Fruit fly (Drosophila melanogaster) whole organism, adult: ENCODE data around the gene CG5111.

Source experiments
- CG11617 ChIP-seq: fragments of 200-800 bp; sonication (Bioruptor generic); optimal IDR thresholded peaks from 2 replicates; lab custom pipeline; 2017; ENCODE audit warnings: mild to moderate bottlenecking, missing biosample characterization, missing genetic modification reagents, missing genetic modification characterization
- CG12768 ChIP-seq: fragments of 200-800 bp; sonication (Bioruptor generic); optimal IDR thresholded peaks from 2 replicates; lab custom pipeline; 2017; ENCODE audit warnings: missing biosample characterization, missing genetic modification characterization, mild to moderate bottlenecking, moderate library complexity, missing genetic modification reagents
- CG14711 ChIP-seq: fragments of 200-800 bp; sonication (Bioruptor generic); optimal IDR thresholded peaks from 2 replicates; lab custom pipeline; 2018; ENCODE audit warnings: missing biosample characterization, mild to moderate bottlenecking, missing genetic modification characterization, moderate library complexity
- CG1620 ChIP-seq: fragments of 200-800 bp; sonication (Bioruptor generic); optimal IDR thresholded peaks from 2 replicates; lab custom pipeline; 2016; ENCODE audit warnings: missing biosample characterization, missing genetic modification characterization
- CG33017 ChIP-seq: fragments of 200-800 bp; sonication (Bioruptor generic); optimal IDR thresholded peaks from 2 replicates; lab custom pipeline; 2018; ENCODE audit warnings: missing biosample characterization, mild to moderate bottlenecking, missing genetic modification characterization, moderate library complexity
- CG5204 ChIP-seq: fragments of 200-800 bp; sonication (Bioruptor generic); optimal IDR thresholded peaks from 2 replicates; lab custom pipeline; 2016; ENCODE audit warnings: missing biosample characterization, missing genetic modification characterization
- CG7045 ChIP-seq: fragments of 200-800 bp; sonication (Bioruptor generic); optimal IDR thresholded peaks from 2 replicates; lab custom pipeline; 2017; ENCODE audit warnings: missing biosample characterization, mild to moderate bottlenecking, missing genetic modification characterization
- CG7101 ChIP-seq: fragments of 200-800 bp; sonication (Bioruptor generic); optimal IDR thresholded peaks from 2 replicates; lab custom pipeline; 2018; ENCODE audit warnings: missing biosample characterization, mild to moderate bottlenecking, missing genetic modification characterization, moderate library complexity
- Clk ChIP-seq: fragments of 200-800 bp; sonication (Bioruptor generic); optimal IDR thresholded peaks from 2 replicates; lab custom pipeline; 2017; ENCODE audit warnings: missing biosample characterization, missing genetic modification characterization
- Crg-1 ChIP-seq: fragments of 200-800 bp; sonication (Bioruptor generic); optimal IDR thresholded peaks from 2 replicates; lab custom pipeline; 2016; ENCODE audit warnings: missing biosample characterization, missing genetic modification characterization
- Hr96 ChIP-seq: fragments of 200-800 bp; sonication (Bioruptor generic); optimal IDR thresholded peaks from 2 replicates; lab custom pipeline; 2016; ENCODE audit warnings: missing biosample characterization, missing genetic modification characterization
- Mnt ChIP-seq: fragments of 200-800 bp; sonication (Bioruptor generic); optimal IDR thresholded peaks from 2 replicates; lab custom pipeline; 2016; ENCODE audit warnings: missing biosample characterization, mild to moderate bottlenecking, missing genetic modification characterization
- bab1 ChIP-seq: fragments of 200-800 bp; sonication (Bioruptor generic); optimal IDR thresholded peaks from 3 replicates; lab custom pipeline; 2019; ENCODE audit warnings: missing biosample characterization, mild to moderate bottlenecking, missing genetic modification characterization, moderate library complexity
- cic ChIP-seq: fragments of 200-800 bp; sonication (Bioruptor generic); optimal IDR thresholded peaks from 2 replicates; lab custom pipeline; 2017; ENCODE audit warnings: missing biosample characterization, mild to moderate bottlenecking, missing genetic modification characterization, moderate library complexity
- cnc ChIP-seq, 2 experiments: fragments of >200 bp; optimal IDR thresholded peaks; 2 replicates each; lab custom pipeline; 2017
- kay ChIP-seq: fragments of 200-800 bp; sonication (Bioruptor generic); peaks from one replicate; lab custom pipeline; 2016; ENCODE audit warnings: missing biosample characterization, missing genetic modification characterization, borderline replicate concordance
- ovo ChIP-seq: fragments of 200-800 bp; sonication (Bioruptor generic); optimal IDR thresholded peaks from 2 replicates; lab custom pipeline; 2016; ENCODE audit warnings: missing biosample characterization, missing genetic modification characterization
- pad ChIP-seq: fragments of 200-800 bp; sonication (Bioruptor generic); optimal IDR thresholded peaks from 3 replicates; lab custom pipeline; 2017; ENCODE audit warnings: missing biosample characterization, missing genetic modification characterization, mild to moderate bottlenecking, moderate library complexity, missing genetic modification reagents
- tj ChIP-seq: fragments of 200-800 bp; sonication (Bioruptor generic); optimal IDR thresholded peaks from 3 replicates; lab custom pipeline; 2017; ENCODE audit warnings: missing biosample characterization, mild to moderate bottlenecking, missing genetic modification characterization, moderate library complexity
- toe ChIP-seq: fragments of 200-800 bp; sonication (Bioruptor generic); optimal IDR thresholded peaks from 2 replicates; lab custom pipeline; 2016; ENCODE audit warnings: missing biosample characterization, missing genetic modification characterization

The CG5111 gene

DNA sequence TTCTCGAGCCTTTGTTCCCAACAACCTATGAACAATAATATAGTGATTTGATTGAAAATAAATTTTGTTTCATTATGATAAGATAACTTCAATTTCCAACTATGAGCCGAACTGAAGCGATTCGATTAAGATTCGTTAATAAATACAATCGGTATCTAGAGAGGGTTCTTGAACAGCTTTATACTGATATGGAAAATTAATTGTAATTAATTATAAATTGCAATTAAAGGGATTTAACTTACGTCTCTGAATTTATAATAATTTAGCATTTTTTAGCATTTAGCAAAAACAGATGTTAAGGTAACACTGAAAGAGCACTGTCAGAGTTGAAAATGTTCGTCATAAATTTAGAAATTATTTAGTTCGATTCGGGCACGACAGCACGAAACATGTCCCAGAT lies at the start of gene CG5111:
Gene CG5111 (plus strand): TSS at position 301 of the 400 bp plus-strand sequence.
- TF ChIP-seq CG11617 (GFP tag; lab: Kevin White, UChicago) (no peak), cic (GFP tag; lab: Kevin White, UChicago) (no peak), toe (GFP tag; lab: Kevin White, UChicago) (no peak), kay (no peak), Hr96 (GFP tag; lab: Kevin White, UChicago) (no peak), ovo (GFP tag; lab: Kevin White, UChicago) (no peak), CG5204 (GFP tag; lab: Kevin White, UChicago) (no peak), CG12768 (GFP tag; lab: Kevin White, UChicago) (no peak), tj (GFP tag; lab: Kevin White, UChicago) (no peak), Clk (GFP tag; lab: Kevin White, UChicago) (no peak), CG33017 (no peak)

- TF ChIP-seq CG7101 (tag; lab: Kevin White, UChicago): no peak
- no peak for TF ChIP-seq Clk (GFP tag; lab: Kevin White, UChicago)
- no peak for TF ChIP-seq Hr96 (GFP tag; lab: Kevin White, UChicago)
Observed at dm6 chr3R:25457097-25457496, 49.0 kb upstream of the CG5111 start.

dm6 chr3R:25459200-25459809 lies 46.8 kb upstream of the CG5111 start:
- TF ChIP-seq toe (GFP tag; lab: Kevin White, UChicago) (no peak), CG14711 (tag; lab: Kevin White, UChicago) (peak; percentile 23)

DNA sequence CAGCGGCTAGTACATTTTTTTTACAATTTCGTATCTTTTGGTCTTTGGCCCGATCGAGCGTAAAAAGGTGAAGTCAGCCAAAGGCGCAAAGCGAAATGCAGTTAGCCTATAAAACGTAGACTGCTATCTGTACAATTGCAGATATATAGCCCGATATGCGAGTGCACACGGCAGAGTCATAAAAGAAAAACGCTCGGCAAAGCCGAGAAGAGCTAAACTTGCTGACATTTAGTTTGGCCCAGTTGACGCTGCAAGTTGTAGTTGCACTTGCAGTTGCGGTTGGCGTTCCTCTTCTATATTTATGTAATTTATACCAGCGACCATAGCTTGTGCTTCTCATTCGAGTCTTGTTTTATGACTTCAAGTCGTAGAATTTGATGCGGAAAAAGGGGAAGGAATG lies 45.4 kb upstream of the CG5111 start:
- TF ChIP-seq tj (GFP tag; lab: Kevin White, UChicago) (peak; percentile 92), CG5204 (GFP tag; lab: Kevin White, UChicago) (no peak)

DNA sequence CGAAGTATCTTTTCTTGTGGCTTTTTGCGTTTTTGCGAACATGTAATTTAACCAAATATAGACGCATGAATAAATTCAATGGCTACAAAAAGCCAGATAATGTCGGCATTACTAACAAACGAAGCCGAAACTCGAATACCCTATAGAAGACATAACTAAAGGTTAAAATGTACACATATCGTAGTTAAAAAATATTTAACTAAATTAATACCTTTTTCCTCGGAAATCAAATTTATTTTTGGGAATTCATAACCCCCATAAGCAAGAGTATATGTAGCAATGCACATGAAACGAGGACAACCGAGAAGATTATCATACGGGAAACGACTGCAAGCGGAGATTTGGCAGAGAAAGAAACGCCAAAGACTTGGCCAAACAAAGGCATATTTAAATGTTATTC lies 44.4 kb upstream of the CG5111 start:
- TF ChIP-seq tj (GFP tag; lab: Kevin White, UChicago) (no peak), bab1 (GFP tag; lab: Kevin White, UChicago) (no peak), CG33017 (no peak), CG12768 (GFP tag; lab: Kevin White, UChicago) (no peak), Crg-1 (GFP tag; lab: Kevin White, UChicago) (no peak), CG11617 (GFP tag; lab: Kevin White, UChicago) (no peak), cic (GFP tag; lab: Kevin White, UChicago) (no peak), Mnt (GFP tag; lab: Kevin White, UChicago) (no peak), CG5204 (GFP tag; lab: Kevin White, UChicago) (no peak), CG7045 (GFP tag; lab: Kevin White, UChicago) (no peak)

DNA sequence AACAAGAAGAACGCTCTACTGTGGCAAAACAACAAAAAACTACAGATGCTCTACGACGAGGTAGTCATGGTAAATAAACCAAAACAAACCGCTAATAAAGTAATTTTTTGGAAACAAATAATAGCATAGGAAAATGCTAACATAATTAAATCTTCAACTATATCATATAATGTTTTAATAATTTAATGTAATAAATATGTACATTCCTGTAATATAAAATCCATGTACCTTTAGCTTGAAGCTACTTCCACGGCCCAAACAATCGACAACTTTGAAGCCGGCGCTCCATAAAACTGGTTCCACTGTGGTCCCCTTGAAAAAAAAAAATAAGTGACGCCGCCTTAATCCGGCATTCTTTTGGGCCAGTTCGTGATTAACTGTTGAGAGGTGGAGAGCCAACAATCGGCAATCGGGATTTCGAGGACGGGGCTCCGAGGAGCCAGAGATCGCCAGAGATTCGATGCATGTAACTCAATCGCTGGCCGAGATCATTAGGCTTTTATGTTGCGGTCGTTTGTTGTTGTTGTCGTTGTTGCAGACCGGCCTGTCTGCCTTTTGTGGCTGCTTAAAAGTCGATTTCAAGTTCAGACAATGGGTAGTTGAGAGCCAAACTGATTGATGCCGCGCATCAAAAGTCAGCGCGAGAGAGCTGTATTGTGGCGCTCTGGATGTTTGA lies 43.3 kb upstream of the CG5111 start:
- TF ChIP-seq cic (GFP tag; lab: Kevin White, UChicago): no peak
- TF ChIP-seq tj (GFP tag; lab: Kevin White, UChicago): no peak

DNA sequence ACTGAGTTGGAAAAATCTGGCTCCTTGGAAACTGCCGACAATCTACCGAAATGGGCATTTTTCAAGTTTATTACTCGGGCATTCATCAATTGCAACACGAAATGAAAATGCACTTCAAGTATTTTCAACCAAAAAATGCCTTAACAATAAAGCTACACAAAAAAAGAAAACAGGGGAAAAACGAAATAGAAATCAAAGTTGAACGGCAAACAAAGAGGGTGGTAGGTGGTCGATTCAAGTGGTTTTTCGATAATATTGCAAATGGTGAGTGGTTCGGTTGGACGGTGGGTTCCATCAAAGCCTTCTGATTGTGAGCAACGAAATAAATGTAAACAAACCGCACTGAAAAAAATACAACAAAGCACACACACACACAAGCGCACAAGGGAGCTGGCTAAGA lies 39.9 kb upstream of the CG5111 start:
- TF ChIP-seq toe (GFP tag; lab: Kevin White, UChicago): no peak
- no peak for TF ChIP-seq CG5204 (GFP tag; lab: Kevin White, UChicago)
- no peak for TF ChIP-seq tj (GFP tag; lab: Kevin White, UChicago)
- TF ChIP-seq ovo (GFP tag; lab: Kevin White, UChicago): no peak
- TF ChIP-seq CG11617 (GFP tag; lab: Kevin White, UChicago): no peak
- no peak for TF ChIP-seq CG1620 (GFP tag; lab: Kevin White, UChicago)
- TF ChIP-seq CG12768 (GFP tag; lab: Kevin White, UChicago): no peak
- no peak for TF ChIP-seq CG7101 (tag; lab: Kevin White, UChicago)
- TF ChIP-seq cnc (optimal IDR thresholded peaks at IDR 0.05; lab: Kevin White, UChicago): no peak

- TF ChIP-seq bab1 (GFP tag; lab: Kevin White, UChicago) (no peak), cic (GFP tag; lab: Kevin White, UChicago) (no peak), kay (no peak), CG14711 (tag; lab: Kevin White, UChicago) (no peak), CG11617 (GFP tag; lab: Kevin White, UChicago) (no peak), toe (GFP tag; lab: Kevin White, UChicago) (no peak), ovo (GFP tag; lab: Kevin White, UChicago) (no peak), CG12768 (GFP tag; lab: Kevin White, UChicago) (no peak), Mnt (GFP tag; lab: Kevin White, UChicago) (no peak), CG7101 (tag; lab: Kevin White, UChicago) (no peak), pad (GFP tag; lab: Kevin White, UChicago) (no peak)
Observed at dm6 chr3R:25471853-25472634, 34.0 kb upstream of the CG5111 start.
